Worm (Caenorhabditis elegans): ENCODE results near the gene sma-1.

DNA sequence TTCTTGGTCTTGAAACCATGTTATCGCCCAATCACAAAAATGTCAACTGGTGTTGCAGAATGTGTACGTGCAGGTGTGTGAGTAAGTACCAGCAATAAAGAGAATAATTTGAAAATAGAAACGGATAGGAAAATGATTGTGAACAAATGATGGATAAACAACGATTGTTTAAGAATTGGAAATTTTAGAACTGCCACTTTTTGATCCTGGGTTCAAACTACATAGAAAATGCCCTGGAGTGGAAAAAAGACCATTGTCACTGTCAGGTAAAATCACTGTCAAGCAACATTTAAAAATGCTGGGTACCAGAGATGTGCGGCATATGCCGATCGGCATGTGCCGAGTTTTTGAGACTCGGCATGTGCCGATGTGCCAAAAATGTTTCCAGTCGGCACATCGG lies 16.0 kb upstream of the sma-1 start:
- no peak for TF ChIP-seq ama-1 (optimal IDR thresholded peaks at IDR 0.05)
- TF ChIP-seq scrt-1 (GFP tag; IDR thresholded peaks at IDR 0.05), result no peak
- TF ChIP-seq flt-1 (GFP tag; IDR thresholded peaks at IDR 0.05), result no peak
- no peak for TF ChIP-seq tra-4 (tag; optimal IDR thresholded peaks at IDR 0.05)
- TF ChIP-seq tbx-37 (GFP tag; conservative IDR thresholded peaks at IDR 0.05), result no peak
- no peak for TF ChIP-seq tbx-11 (GFP tag; IDR thresholded peaks at IDR 0.05)
- no peak for TF ChIP-seq hmg-4 (GFP tag; optimal IDR thresholded peaks at IDR 0.05)
- no peak for TF ChIP-seq sea-1 (GFP tag; conservative IDR thresholded peaks at IDR 0.05)
- no peak for TF ChIP-seq ceh-36 (tag; optimal IDR thresholded peaks at IDR 0.05)
- TF ChIP-seq aly-1 (tag; optimal IDR thresholded peaks at IDR 0.05), result no peak
- TF ChIP-seq F13C5.2 (tag; optimal IDR thresholded peaks at IDR 0.05), result no peak
- TF ChIP-seq pes-1 (GFP tag; IDR thresholded peaks at IDR 0.05), result no peak
- TF ChIP-seq ets-7 (tag; optimal IDR thresholded peaks at IDR 0.05), result no peak
- no peak for TF ChIP-seq B0310.2 (tag; optimal IDR thresholded peaks at IDR 0.05)
